Fruit fly (Drosophila melanogaster) whole organism, prepupa: Measurements from ENCODE around the gene mad2.

ENCODE experiments used
- Blimp-1 ChIP-seq: fragments of 200-800 bp; sonication (Bioruptor generic); optimal IDR thresholded peaks from 3 replicates; lab custom pipeline; 2017; ENCODE audit warnings: missing biosample characterization, missing genetic modification characterization, mild to moderate bottlenecking, moderate library complexity, missing genetic modification reagents
- CG10631 ChIP-seq: fragments of 200-800 bp; sonication (Bioruptor generic); optimal IDR thresholded peaks from 2 replicates; lab custom pipeline; 2016; ENCODE audit warnings: missing biosample characterization, missing genetic modification characterization
- CG11294 ChIP-seq: fragments of 200-800 bp; sonication (Bioruptor generic); IDR thresholded peaks from 2 replicates; pipeline ENCODE4 v1.3.6; 2022; ENCODE audit warnings: missing biosample characterization, missing genetic modification characterization
- CG11762 ChIP-seq: fragments of 200-800 bp; sonication (Bioruptor generic); optimal IDR thresholded peaks from 3 replicates; lab custom pipeline; 2016; ENCODE audit warnings: missing biosample characterization, missing genetic modification characterization; ENCODE audit not compliant: insufficient read depth
- CG11902 ChIP-seq: fragments of 200-800 bp; sonication (Bioruptor generic); optimal IDR thresholded peaks from 3 replicates; lab custom pipeline; 2016; ENCODE audit warnings: missing biosample characterization, missing genetic modification characterization
- CG15336 ChIP-seq: fragments of 200-800 bp; sonication (Bioruptor generic); IDR thresholded peaks from 2 replicates; pipeline ENCODE4 v1.3.6; 2022; ENCODE audit warnings: missing biosample characterization, missing genetic modification characterization
- CG1621 ChIP-seq: fragments of 200-800 bp; sonication (Bioruptor generic); optimal IDR thresholded peaks from 3 replicates; lab custom pipeline; 2018; ENCODE audit warnings: missing biosample characterization, mild to moderate bottlenecking, missing genetic modification characterization
- CG3032 ChIP-seq: fragments of 200-800 bp; optimal IDR thresholded peaks from 2 replicates; lab custom pipeline; 2019; ENCODE audit warnings: missing biosample characterization, mild to moderate bottlenecking, missing genetic modification characterization, moderate library complexity
- CG32006 ChIP-seq: fragments of 200-800 bp; sonication (Bioruptor generic); optimal IDR thresholded peaks from 3 replicates; lab custom pipeline; 2017; ENCODE audit warnings: missing biosample characterization, mild to moderate bottlenecking, missing genetic modification characterization
- CG34406 ChIP-seq: fragments of 200-800 bp; sonication (Bioruptor generic); optimal IDR thresholded peaks from 3 replicates; lab custom pipeline; 2016; ENCODE audit warnings: missing biosample characterization, missing genetic modification characterization
- CG3919 ChIP-seq: fragments of 200-800 bp; sonication (Bioruptor generic); optimal IDR thresholded peaks from 3 replicates; lab custom pipeline; 2016; ENCODE audit warnings: missing biosample characterization, missing genetic modification characterization
- CG4318 ChIP-seq: fragments of 200-800 bp; sonication (Bioruptor generic); optimal IDR thresholded peaks from 3 replicates; lab custom pipeline; 2017; ENCODE audit warnings: missing biosample characterization, mild to moderate bottlenecking, missing genetic modification characterization
- CG6163 ChIP-seq: fragments of 200-800 bp; sonication (Bioruptor generic); IDR thresholded peaks from 3 replicates; pipeline ENCODE4 v1.3.6; 2022; ENCODE audit warnings: missing biosample characterization, missing genetic modification characterization
- CG6276 ChIP-seq: fragments of 200-800 bp; sonication (Bioruptor generic); optimal IDR thresholded peaks from 2 replicates; lab custom pipeline; 2017; ENCODE audit warnings: missing biosample characterization, mild to moderate bottlenecking, missing genetic modification characterization
- CG6792 ChIP-seq: fragments of 200-800 bp; sonication (Bioruptor generic); optimal IDR thresholded peaks from 3 replicates; lab custom pipeline; 2016; ENCODE audit warnings: missing biosample characterization, missing genetic modification characterization
- CG6808 ChIP-seq: fragments of 200-800 bp; sonication (Bioruptor generic); optimal IDR thresholded peaks from 3 replicates; lab custom pipeline; 2017; ENCODE audit warnings: missing biosample characterization, missing genetic modification characterization, mild to moderate bottlenecking, moderate library complexity, missing genetic modification reagents
- CG6854 ChIP-seq: fragments of 200-800 bp; sonication (Bioruptor generic); optimal IDR thresholded peaks from 2 replicates; lab custom pipeline; 2017; ENCODE audit warnings: missing biosample characterization, mild to moderate bottlenecking, missing genetic modification characterization
- CG8119 ChIP-seq: fragments of 200-800 bp; sonication (Bioruptor generic); IDR thresholded peaks from 3 replicates; pipeline ENCODE4 v1.3.6; 2022; ENCODE audit warnings: missing biosample characterization, missing genetic modification characterization
- CG8319 ChIP-seq: fragments of 200-800 bp; sonication (Bioruptor generic); optimal IDR thresholded peaks from 3 replicates; lab custom pipeline; 2016; ENCODE audit warnings: missing biosample characterization, missing genetic modification characterization
- CG8632 ChIP-seq: fragments of 200-800 bp; sonication (Bioruptor generic); optimal IDR thresholded peaks from 3 replicates; lab custom pipeline; 2016; ENCODE audit warnings: missing biosample characterization, missing genetic modification characterization
- CG9139 ChIP-seq: fragments of 200-800 bp; sonication (Bioruptor generic); optimal IDR thresholded peaks from 3 replicates; lab custom pipeline; 2017; ENCODE audit warnings: missing biosample characterization, mild to moderate bottlenecking, missing genetic modification characterization
- Eip75B ChIP-seq: fragments of 200-800 bp; sonication (Bioruptor generic); optimal IDR thresholded peaks from 3 replicates; lab custom pipeline; 2016; ENCODE audit warnings: missing biosample characterization, missing genetic modification characterization
- Eip78C ChIP-seq: fragments of 200-800 bp; sonication (Bioruptor generic); peaks from one replicate; lab custom pipeline; 2016; ENCODE audit warnings: missing biosample characterization, missing genetic modification characterization
- Eip93F ChIP-seq: fragments of 200-800 bp; sonication (Bioruptor generic); optimal IDR thresholded peaks from 2 replicates; lab custom pipeline; 2016; ENCODE audit warnings: missing biosample characterization, mild to moderate bottlenecking, missing genetic modification characterization
- Hr38 ChIP-seq: sonication (Bioruptor generic); optimal IDR thresholded peaks from 2 replicates; lab custom pipeline; 2016; ENCODE audit warnings: missing biosample characterization, missing genetic modification characterization
- Hr39 ChIP-seq: fragments of 200-800 bp; sonication (Bioruptor generic); optimal IDR thresholded peaks from 2 replicates; lab custom pipeline; 2016; ENCODE audit warnings: missing biosample characterization, missing genetic modification characterization
- Hr4 ChIP-seq: fragments of 200-800 bp; sonication (Bioruptor generic); optimal IDR thresholded peaks from 3 replicates; lab custom pipeline; 2016; ENCODE audit warnings: missing biosample characterization, missing genetic modification characterization
- Lpt ChIP-seq: fragments of 200-800 bp; sonication (Bioruptor generic); optimal IDR thresholded peaks from 3 replicates; lab custom pipeline; 2016; ENCODE audit warnings: missing biosample characterization, missing genetic modification characterization
- Met ChIP-seq: fragments of 200-800 bp; sonication (Bioruptor generic); optimal IDR thresholded peaks from 3 replicates; lab custom pipeline; 2016; ENCODE audit warnings: missing biosample characterization, missing genetic modification characterization
- Smox ChIP-seq: fragments of 200-800 bp; sonication (Bioruptor generic); optimal IDR thresholded peaks from 3 replicates; lab custom pipeline; 2016; ENCODE audit warnings: missing biosample characterization, missing genetic modification characterization
- Sox102F ChIP-seq: fragments of 200-800 bp; sonication (Bioruptor generic); optimal IDR thresholded peaks from 2 replicates; lab custom pipeline; 2016; ENCODE audit warnings: missing biosample characterization, mild to moderate bottlenecking, missing genetic modification characterization
- Sox14 ChIP-seq: fragments of 200-800 bp; sonication (Bioruptor generic); optimal IDR thresholded peaks from 3 replicates; lab custom pipeline; 2016; ENCODE audit warnings: missing biosample characterization, missing genetic modification characterization
- Sox15 ChIP-seq: fragments of 200-800 bp; sonication (Bioruptor generic); optimal IDR thresholded peaks from 3 replicates; lab custom pipeline; 2016; ENCODE audit warnings: missing biosample characterization, missing genetic modification characterization
- achi ChIP-seq: fragments of 200-800 bp; sonication (Bioruptor generic); optimal IDR thresholded peaks from 3 replicates; lab custom pipeline; 2016; ENCODE audit warnings: missing biosample characterization, missing genetic modification characterization
- acj6 ChIP-seq: fragments of 200-800 bp; sonication (Bioruptor generic); optimal IDR thresholded peaks from 3 replicates; lab custom pipeline; 2016; ENCODE audit warnings: missing biosample characterization, missing genetic modification characterization
- cyc ChIP-seq: fragments of 200-800 bp; sonication (Bioruptor generic); optimal IDR thresholded peaks from 3 replicates; lab custom pipeline; 2016; ENCODE audit warnings: missing biosample characterization, missing genetic modification characterization
- dac ChIP-seq: fragments of 200-800 bp; sonication (Bioruptor generic); optimal IDR thresholded peaks from 2 replicates; lab custom pipeline; 2017; ENCODE audit warnings: missing biosample characterization, mild to moderate bottlenecking, missing genetic modification characterization
- eg ChIP-seq: fragments of 200-800 bp; sonication (Bioruptor generic); IDR thresholded peaks from 3 replicates; pipeline ENCODE4 v1.3.6; 2022; ENCODE audit warnings: missing biosample characterization, missing genetic modification characterization
- fd85E ChIP-seq: fragments of 200-800 bp; sonication (Bioruptor generic); optimal IDR thresholded peaks from 3 replicates; lab custom pipeline; 2016; ENCODE audit warnings: missing biosample characterization, missing genetic modification characterization
- fkh ChIP-seq: fragments of 200-800 bp; sonication (Bioruptor generic); optimal IDR thresholded peaks from 3 replicates; lab custom pipeline; 2017; ENCODE audit warnings: missing biosample characterization, mild to moderate bottlenecking, missing genetic modification characterization, moderate library complexity
- lz ChIP-seq: fragments of 200-800 bp; sonication (Bioruptor generic); optimal IDR thresholded peaks from 3 replicates; lab custom pipeline; 2016; ENCODE audit warnings: missing biosample characterization, missing genetic modification characterization
- pdm3 ChIP-seq: fragments of 200-800 bp; sonication (Bioruptor generic); optimal IDR thresholded peaks from 3 replicates; lab custom pipeline; 2016; ENCODE audit warnings: missing biosample characterization, missing genetic modification characterization
- salr ChIP-seq, 2 experiments: fragments of 200-800 bp; sonication (Bioruptor generic); optimal IDR thresholded peaks; 3 replicates each; lab custom pipeline; 2016 to 2018; ENCODE audit warnings: missing biosample characterization in 2 of 2, missing genetic modification characterization in 2 of 2, mild to moderate bottlenecking in 1 of 2
- spab ChIP-seq: fragments of 200-800 bp; sonication (Bioruptor generic); optimal IDR thresholded peaks from 2 replicates; lab custom pipeline; 2017; ENCODE audit warnings: missing biosample characterization, mild to moderate bottlenecking, missing genetic modification characterization, missing genetic modification reagents
- ss ChIP-seq, 2 experiments: fragments of 200-800 bp; sonication (Bioruptor generic); optimal IDR thresholded peaks; 2 replicates in 1 of 2; 3 replicates in 1 of 2; lab custom pipeline; 2017 to 2018; ENCODE audit warnings: mild to moderate bottlenecking in 2 of 2, missing biosample characterization in 2 of 2, missing genetic modification characterization in 2 of 2, moderate library complexity in 1 of 2
- topi ChIP-seq: fragments of 200-800 bp; sonication (Bioruptor generic); optimal IDR thresholded peaks from 3 replicates; lab custom pipeline; 2016; ENCODE audit warnings: missing biosample characterization, missing genetic modification characterization
- vri ChIP-seq: fragments of 200-800 bp; sonication (Bioruptor generic); optimal IDR thresholded peaks from 3 replicates; lab custom pipeline; 2016; ENCODE audit warnings: missing biosample characterization, mild to moderate bottlenecking, missing genetic modification characterization

mad2 gene

dm6 chr3L:5809201-5809584 is 3.7 kb downstream of the mad2 start:
- no peak for TF ChIP-seq acj6 (GFP tag; lab: Kevin White, UChicago)
- TF ChIP-seq Met (GFP tag; lab: Kevin White, UChicago): peak; percentile 20

dm6 chr3L:5808540-5809200 is 4.2 kb downstream of the mad2 start:
- no peak for TF ChIP-seq CG3919 (GFP tag; lab: Kevin White, UChicago)
- TF ChIP-seq vri (GFP tag; lab: Kevin White, UChicago): peak; percentile 29

DNA sequence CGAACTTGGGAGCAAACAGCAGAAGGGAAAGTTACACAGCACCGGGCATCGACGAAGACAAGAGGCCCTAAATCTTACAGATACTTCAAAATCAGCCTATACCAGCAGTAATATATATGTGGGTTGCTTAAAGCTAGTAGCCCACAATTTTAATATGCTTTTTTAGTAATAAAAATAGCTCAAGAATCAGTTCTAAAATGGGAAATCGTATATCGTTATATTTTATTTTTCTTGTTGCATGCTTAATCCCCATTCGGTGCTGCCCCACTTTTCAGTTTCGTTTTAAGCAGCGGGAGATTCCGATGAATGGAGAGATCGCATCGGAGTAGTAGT is 4.8 kb downstream of the mad2 start:
- TF ChIP-seq Hr39 (peak; percentile 67), CG11762 (peak; percentile 80), CG3919 (GFP tag; lab: Kevin White, UChicago) (peak; percentile 83), pdm3 (GFP tag; lab: Kevin White, UChicago) (peak; percentile 83), CG4318 (GFP tag; lab: Kevin White, UChicago) (peak; percentile 77), CG6792 (GFP tag; lab: Kevin White, UChicago) (peak; percentile 81), CG11294 (GFP tag; lab: Robert Waterston, UW) (peak; percentile 64; the same call in 1 of the 2 replicates), CG34406 (peak; percentile 73), Hr4 (GFP tag; lab: Kevin White, UChicago) (peak; percentile 89), fkh (GFP tag; lab: Kevin White, UChicago) (no peak), CG8319 (GFP tag; lab: Kevin White, UChicago) (peak; percentile 73), dac (GFP tag; lab: Kevin White, UChicago) (peak; percentile 72), CG6276 (GFP tag; lab: Kevin White, UChicago) (peak; percentile 71), CG6808 (GFP tag; lab: Kevin White, UChicago) (peak; percentile 86), Sox15 (GFP tag; lab: Kevin White, UChicago) (peak; percentile 83), CG9139 (GFP tag; lab: Kevin White, UChicago) (peak; percentile 63), Sox14 (GFP tag; lab: Kevin White, UChicago) (peak; percentile 74), Eip75B (GFP tag; lab: Kevin White, UChicago) (peak; percentile 89), acj6 (GFP tag; lab: Kevin White, UChicago) (peak; percentile 87), CG3032 (tag; lab: Kevin White, UChicago) (peak; percentile 84), CG15336 (GFP tag; lab: Robert Waterston, UW) (peak; percentile 82), eg (GFP tag; lab: Robert Waterston, UW) (peak; percentile 79), CG32006 (peak; percentile 94), Sox102F (GFP tag; lab: Kevin White, UChicago) (peak; percentile 49), CG11902 (peak; percentile 66), CG10631 (GFP tag; lab: Kevin White, UChicago) (peak; percentile 83), ss (GFP tag; optimal IDR thresholded peaks at IDR 0.05; lab: Kevin White, UChicago) (peak; percentile 71 to 84), CG1621 (tag; lab: Kevin White, UChicago) (peak; percentile 70), cyc (GFP tag; lab: Kevin White, UChicago) (peak; percentile 67), Eip93F (GFP tag; lab: Kevin White, UChicago) (no peak), CG6854 (GFP tag; lab: Kevin White, UChicago) (no peak), achi (GFP tag; lab: Kevin White, UChicago) (peak; percentile 79), Hr38 (GFP tag; lab: Kevin White, UChicago) (no peak), Blimp-1 (GFP tag; lab: Kevin White, UChicago) (peak; percentile 35), Eip78C (GFP tag; lab: Kevin White, UChicago) (peak; percentile 97), CG6163 (GFP tag; lab: Robert Waterston, UW) (peak; percentile 72), topi (GFP tag; lab: Kevin White, UChicago) (peak; percentile 74), Lpt (GFP tag; lab: Kevin White, UChicago) (peak; percentile 65), spab (GFP tag; lab: Kevin White, UChicago) (peak; percentile 80), vri (GFP tag; lab: Kevin White, UChicago) (no peak), CG8632 (GFP tag; lab: Kevin White, UChicago) (peak; percentile 66), CG8119 (GFP tag; lab: Robert Waterston, UW) (peak; percentile 80), salr (GFP tag; optimal IDR thresholded peaks at IDR 0.05; lab: Kevin White, UChicago) (peak; percentile 57 to 81), Met (GFP tag; lab: Kevin White, UChicago) (no peak), Smox (GFP tag; lab: Kevin White, UChicago) (no peak), lz (GFP tag; lab: Kevin White, UChicago) (peak; percentile 74), fd85E (GFP tag; lab: Kevin White, UChicago) (peak; percentile 58)
